Worm (Caenorhabditis elegans): ENCODE results near the gene D2045.7.

Gene D2045.7

ce11 chrIII:10481497-10481896 is 2.2 kb downstream of the D2045.7 start (continued):
- TF ChIP-seq chd-7 (tag; optimal IDR thresholded peaks at IDR 0.05), result no peak
- TF ChIP-seq lin-35 (GFP tag; optimal IDR thresholded peaks at IDR 0.05), result no peak
- TF ChIP-seq snpc-1.3 (tag; optimal IDR thresholded peaks at IDR 0.05; ENCODE audit: insufficient read depth), result no peak

ce11 chrIII:10481988-10482387 is 2.7 kb downstream of the D2045.7 start, which contains the start of gene D2045.8:
Gene D2045.8, plus strand, starts transcription at chrIII:10482288.
- no peak for TF ChIP-seq die-1 (tag; optimal IDR thresholded peaks at IDR 0.05)
- no peak for TF ChIP-seq snpc-3.4 (tag; optimal IDR thresholded peaks at IDR 0.05)
- TF ChIP-seq B0261.1 (tag; optimal IDR thresholded peaks at IDR 0.05), result no peak
- no peak for TF ChIP-seq bed-2 (GFP tag; IDR thresholded peaks at IDR 0.05)
- TF ChIP-seq madf-10 (tag; optimal IDR thresholded peaks at IDR 0.05), result no peak
- TF ChIP-seq attf-5 (GFP tag; optimal IDR thresholded peaks at IDR 0.05), result no peak
- TF ChIP-seq tbx-9 (tag; optimal IDR thresholded peaks at IDR 0.05; ENCODE audit: borderline replicate concordance), result no peak
- no peak for TF ChIP-seq F37B4.10 (GFP tag; IDR thresholded peaks at IDR 0.05)
- TF ChIP-seq atf-7 (tag; optimal IDR thresholded peaks at IDR 0.05), result no peak
- TF ChIP-seq nfya-2 (GFP tag; IDR thresholded peaks at IDR 0.05), result no peak
- TF ChIP-seq somi-1 (GFP tag; optimal IDR thresholded peaks at IDR 0.05), result no peak
- TF ChIP-seq Y79H2A.3 (GFP tag; conservative IDR thresholded peaks at IDR 0.05), result no peak
- TF ChIP-seq snpc-1.1 (tag; optimal IDR thresholded peaks at IDR 0.05; ENCODE audit: insufficient read depth), result no peak
- TF ChIP-seq nfyb-1 (GFP tag; IDR thresholded peaks at IDR 0.05), result no peak
- no peak for TF ChIP-seq B0336.3 (GFP tag; IDR thresholded peaks at IDR 0.05)
- TF ChIP-seq aptf-3 (GFP tag; IDR thresholded peaks at IDR 0.05), result no peak
- TF ChIP-seq snpc-4 (GFP tag; optimal IDR thresholded peaks at IDR 0.05), result no peak
- no peak for TF ChIP-seq snpc-4 (tag; optimal IDR thresholded peaks at IDR 0.05)
- no peak for TF ChIP-seq dpff-1 (tag; optimal IDR thresholded peaks at IDR 0.05)

ce11 chrIII:10486455-10486854 is 7.2 kb downstream of the D2045.7 start:
- no peak for TF ChIP-seq ceh-79 (tag; optimal IDR thresholded peaks at IDR 0.05)
- TF ChIP-seq madf-8 (GFP tag; conservative IDR thresholded peaks at IDR 0.05), result no peak
- no peak for TF ChIP-seq rpc-1 (optimal IDR thresholded peaks at IDR 0.05)
- no peak for TF ChIP-seq rpc-1 (tag; optimal IDR thresholded peaks at IDR 0.05)
- no peak for TF ChIP-seq mes-4 (tag; optimal IDR thresholded peaks at IDR 0.05)
- TF ChIP-seq ceh-27 (GFP tag; optimal IDR thresholded peaks at IDR 0.05), result no peak
- TF ChIP-seq efl-1 (GFP tag; optimal IDR thresholded peaks at IDR 0.05), result no peak
- no peak for TF ChIP-seq rec-8 (tag; optimal IDR thresholded peaks at IDR 0.05)
- no peak for TF ChIP-seq madf-3 (GFP tag; IDR thresholded peaks at IDR 0.05)
- no peak for TF ChIP-seq egl-44 (GFP tag; IDR thresholded peaks at IDR 0.05)
- no peak for TF ChIP-seq ztf-18 (tag; optimal IDR thresholded peaks at IDR 0.05)
- no peak for TF ChIP-seq madf-6 (GFP tag; IDR thresholded peaks at IDR 0.05)
- TF ChIP-seq nfyb-1 (GFP tag; IDR thresholded peaks at IDR 0.05), result no peak
- TF ChIP-seq chd-7 (tag; optimal IDR thresholded peaks at IDR 0.05), result no peak

ce11 chrIII:10488052-10488451 is 8.8 kb downstream of the D2045.7 start, which contains the start of gene ptr-25:
Gene ptr-25, plus strand, starts transcription at chrIII:10488124.
- TF ChIP-seq fkh-3 (tag; optimal IDR thresholded peaks at IDR 0.05) (no peak), atf-7 (tag; optimal IDR thresholded peaks at IDR 0.05) (no peak), ccch-3 (GFP tag; optimal IDR thresholded peaks at IDR 0.05) (no peak), mxl-1 (tag; optimal IDR thresholded peaks at IDR 0.05) (no peak), aptf-3 (GFP tag; IDR thresholded peaks at IDR 0.05) (no peak), madf-8 (GFP tag; conservative IDR thresholded peaks at IDR 0.05) (no peak), ets-4 (GFP tag; optimal IDR thresholded peaks at IDR 0.05) (no peak), ceh-79 (tag; optimal IDR thresholded peaks at IDR 0.05) (no peak), F22D6.2 (tag; optimal IDR thresholded peaks at IDR 0.05) (no peak), lsl-1 (GFP tag; optimal IDR thresholded peaks at IDR 0.05) (no peak), C17E4.6 (GFP tag; IDR thresholded peaks at IDR 0.05) (no peak), lin-54 (GFP tag; optimal IDR thresholded peaks at IDR 0.05) (no peak), egl-18 (GFP tag; IDR thresholded peaks at IDR 0.05) (no peak), ama-1 (optimal IDR thresholded peaks at IDR 0.05) (no peak), ama-1 (GFP tag; optimal IDR thresholded peaks at IDR 0.05) (no peak), F57C9.4 (tag; optimal IDR thresholded peaks at IDR 0.05) (no peak), snpc-1.1 (tag; optimal IDR thresholded peaks at IDR 0.05; ENCODE audit: insufficient read depth) (no peak), pha-4 (tag; optimal IDR thresholded peaks at IDR 0.05) (no peak)

All from whole organism, young adult.